Fruit fly (Drosophila melanogaster) whole organism: Measurements from ENCODE around the gene CG13484.

ENCODE experiments used
- EcR ChIP-seq, 2 experiments: fragments of >200 bp; optimal IDR thresholded peaks; 2 replicates each; lab custom pipeline; 2017; ENCODE audit warnings: missing biosample characterization in 2 of 2, missing genetic modification characterization in 2 of 2, missing genetic modification reagents in 2 of 2
- pan ChIP-seq: fragments of >200 bp; optimal IDR thresholded peaks from 2 replicates; lab custom pipeline; 2017
- psq ChIP-seq: fragments of >200 bp; optimal IDR thresholded peaks from 2 replicates; lab custom pipeline; 2017
- usp ChIP-seq: fragments of >200 bp; optimal IDR thresholded peaks from 2 replicates; lab custom pipeline; 2017; ENCODE audit warnings: missing biosample characterization, missing genetic modification characterization, mixed read lengths

- TF ChIP-seq pan (lab: Kevin White, UChicago) (no peak), psq (lab: Kevin White, UChicago) (no peak), EcR (GFP tag; optimal IDR thresholded peaks at IDR 0.05; lab: Kevin White, UChicago) (no peak), usp (GFP tag; lab: Kevin White, UChicago) (no peak)
Observed at dm6 chr3L:14034476-14034875, 18.4 kb downstream of the CG13484 start, which contains the start of gene CG6661.
